Worm (Caenorhabditis elegans) whole organism, mixed stage, embryonic: Measurements from ENCODE around the gene C18A11.3.

Experiments
- M03D4.4 ChIP-seq: sonication (generic microtip); optimal IDR thresholded peaks from 2 replicates; lab custom pipeline; 2017; ENCODE audit warnings: mild to moderate bottlenecking, missing genetic modification characterization, missing compliant biosample characterization
- cnd-1 ChIP-seq: fragments of 200-800 bp; sonication (Bioruptor generic); optimal IDR thresholded peaks from 2 replicates; lab custom pipeline; 2018; ENCODE audit warnings: mild to moderate bottlenecking, missing genetic modification characterization, missing compliant biosample characterization
- elt-3 ChIP-seq: fragments of 150-350 bp; optimal IDR thresholded peaks from 2 replicates; lab custom pipeline; 2014; ENCODE audit warnings: missing biosample characterization, missing genetic modification characterization
- lsy-2 ChIP-seq: fragments of 150-350 bp; optimal IDR thresholded peaks from 2 replicates; lab custom pipeline; 2014; ENCODE audit warnings: missing biosample characterization, missing genetic modification characterization
- nhr-76 ChIP-seq: sonication (generic microtip); optimal IDR thresholded peaks from 2 replicates; lab custom pipeline; 2017; ENCODE audit warnings: missing biosample characterization, missing genetic modification characterization
- snpc-4 ChIP-seq: fragments of 150-350 bp; optimal IDR thresholded peaks from 2 replicates; lab custom pipeline; 2014; ENCODE audit warnings: missing biosample characterization, missing genetic modification characterization
- unc-39 ChIP-seq: fragments of 150-350 bp; optimal IDR thresholded peaks from 2 replicates; lab custom pipeline; 2014; ENCODE audit warnings: missing biosample characterization, missing genetic modification characterization
- unc-62 ChIP-seq: fragments of 150-350 bp; optimal IDR thresholded peaks from 2 replicates; lab custom pipeline; 2014; ENCODE audit warnings: missing biosample characterization, missing genetic modification reagents, missing genetic modification characterization
- ztf-11 ChIP-seq: fragments of 150-350 bp; optimal IDR thresholded peaks from 2 replicates; lab custom pipeline; 2014; ENCODE audit warnings: missing biosample characterization, missing genetic modification characterization

DNA sequence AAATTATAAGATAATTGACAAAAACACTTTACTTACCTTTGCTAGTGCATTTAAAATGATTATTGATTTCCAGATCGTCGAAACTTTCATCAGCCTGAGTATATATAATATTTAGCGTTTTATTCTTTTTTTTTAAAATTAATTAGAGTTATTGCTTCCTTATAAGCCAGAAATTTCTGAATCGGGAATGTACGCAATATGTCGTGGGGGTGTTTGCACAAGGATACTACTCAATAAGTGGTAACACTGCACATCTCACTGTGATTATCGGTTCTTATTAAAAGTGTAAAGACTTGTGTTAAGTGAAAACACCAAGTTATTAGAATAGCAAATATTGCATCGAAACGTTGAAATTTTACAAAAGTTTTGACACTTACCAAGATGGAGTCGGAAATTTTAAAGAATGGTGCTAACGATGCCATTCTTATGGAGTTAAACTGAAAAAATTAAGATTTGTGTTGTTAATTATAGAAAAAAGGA is 3.1 kb upstream of the C18A11.3 start, which contains the start of gene dim-1:
- TF ChIP-seq elt-3 (tag; lab: Kevin White, UChicago) (no peak), nhr-76 (tag; lab: Kevin White, UChicago) (no peak), cnd-1 (tag; lab: Kevin White, UChicago) (no peak), M03D4.4 (tag; lab: Kevin White, UChicago) (no peak), lsy-2 (tag; lab: Kevin White, UChicago) (no peak), ztf-11 (tag; lab: Kevin White, UChicago) (no peak), unc-39 (tag; lab: Kevin White, UChicago) (no peak), unc-62 (GFP tag; lab: Kevin White, UChicago) (no peak), snpc-4 (no peak)
